Fruit fly (Drosophila melanogaster) S2 (cell line): Measurements from ENCODE around the gene Zip89B.

Source experiments
- CG8478 ChIP-seq: fragments of >200 bp; optimal IDR thresholded peaks from 2 replicates; lab custom pipeline; 2018
- CTCF ChIP-seq, 2 experiments: fragments of >200 bp; optimal IDR thresholded peaks; 2 replicates each; lab custom pipeline; 2018

dm6 chr3R:16280003-16280998 lies 25.3 kb upstream of the Zip89B start:
- TF ChIP-seq CG8478 (no peak), CTCF (optimal IDR thresholded peaks at IDR 0.05; lab: Kevin White, UChicago) (no peak)
